Worm (Caenorhabditis elegans) whole organism, mixed stage, embryonic: ENCODE measurements around the gene F09F9.2.

Source experiments
- ces-1 ChIP-seq: fragments of 150-350 bp; optimal IDR thresholded peaks from 2 replicates; lab custom pipeline; 2014; ENCODE audit warnings: missing biosample characterization, missing genetic modification reagents, missing genetic modification characterization
- snpc-4 ChIP-seq: fragments of 150-350 bp; optimal IDR thresholded peaks from 2 replicates; lab custom pipeline; 2014; ENCODE audit warnings: missing biosample characterization, missing genetic modification characterization

DNA sequence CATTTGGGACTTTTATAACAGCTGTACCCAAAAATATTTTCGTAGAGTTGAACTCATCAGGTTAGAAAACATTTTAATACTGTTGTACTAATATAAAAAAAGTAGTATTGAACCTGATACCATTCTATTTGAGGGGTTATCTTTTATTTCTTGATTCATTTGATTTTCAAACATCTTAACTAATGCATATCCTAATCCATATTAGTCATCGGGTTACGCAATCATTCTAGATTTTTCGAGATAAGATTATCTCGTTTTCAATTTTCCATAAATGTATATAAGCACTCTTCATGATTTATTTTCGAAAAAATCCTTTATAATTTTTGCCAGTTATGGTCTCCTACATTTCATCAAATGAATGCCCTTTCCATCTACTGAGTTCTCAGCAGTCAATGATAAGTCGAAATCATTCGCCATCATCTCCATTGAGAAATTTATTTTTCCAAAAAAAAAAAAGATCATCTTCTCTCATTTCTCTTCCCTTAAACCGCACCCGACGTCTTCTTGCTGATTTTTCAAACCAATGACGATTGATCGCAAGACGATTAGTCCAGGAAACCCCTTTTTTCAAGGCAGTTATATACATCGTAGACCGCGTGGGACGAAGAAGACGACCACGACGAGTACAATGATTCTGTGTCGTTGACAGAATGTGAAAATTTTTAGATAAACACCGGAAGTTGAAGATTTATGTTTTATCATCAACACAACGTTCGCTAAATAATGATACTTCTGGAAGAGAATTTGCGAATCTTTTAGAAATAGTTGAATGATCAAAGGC lies 27.4 kb upstream of the F09F9.2 start:
- TF ChIP-seq snpc-4 (tag; lab: Kevin White, UChicago): no peak
- TF ChIP-seq ces-1 (GFP tag; lab: Kevin White, UChicago): no peak
